Worm (Caenorhabditis elegans) whole organism, L4 larva: ENCODE results near the gene M03A1.8.

Experiments used
- F10B5.3 ChIP-seq: sonication (generic microtip); optimal IDR thresholded peaks from 2 replicates; lab custom pipeline; 2016; ENCODE audit warnings: mild to moderate bottlenecking, missing genetic modification characterization, missing compliant biosample characterization
- F26F4.8 ChIP-seq: fragments of 200-800 bp; sonication (Bioruptor generic); conservative IDR thresholded peaks from 2 replicates; pipeline ENCODE4 v1.3.6; 2022; ENCODE audit warnings: missing genetic modification characterization, missing compliant biosample characterization
- F37D6.2 ChIP-seq: sonication (generic microtip); optimal IDR thresholded peaks from 2 replicates; lab custom pipeline; 2016; ENCODE audit warnings: mild to moderate bottlenecking, missing genetic modification characterization, missing compliant biosample characterization
- F49E8.2 ChIP-seq: sonication (generic microtip); optimal IDR thresholded peaks from 2 replicates; lab custom pipeline; 2016; ENCODE audit warnings: missing compliant biosample characterization, mild to moderate bottlenecking, missing genetic modification characterization, borderline replicate concordance
- Y105C5A.15 ChIP-seq: fragments of 200-800 bp; sonication (Bioruptor generic); IDR thresholded peaks from 2 replicates; pipeline ENCODE4 v1.3.6; 2022; ENCODE audit warnings: missing genetic modification characterization, missing compliant biosample characterization
- ZK337.2 ChIP-seq: fragments of 200-800 bp; sonication (Bioruptor generic); IDR thresholded peaks from 2 replicates; pipeline ENCODE4 v1.3.6; 2022; ENCODE audit warnings: missing genetic modification reagents, missing genetic modification characterization, missing compliant biosample characterization
- ZK546.5 ChIP-seq, 2 experiments: sonication (generic microtip); optimal IDR thresholded peaks; 2 replicates each; lab custom pipeline; 2017; ENCODE audit warnings: missing biosample characterization in 2 of 2, missing genetic modification characterization in 2 of 2
- aha-1 ChIP-seq: fragments of 150-350 bp; peaks from one replicate; lab custom pipeline; 2014; ENCODE audit warnings: missing biosample characterization, missing genetic modification characterization
- arid-1 ChIP-seq: fragments of 200-800 bp; sonication (Bioruptor generic); conservative IDR thresholded peaks from 2 replicates; pipeline ENCODE4 v1.3.6; 2022; ENCODE audit warnings: missing genetic modification reagents, missing genetic modification characterization, missing compliant biosample characterization
- ceh-20 ChIP-seq: fragments of 200-800 bp; sonication (Bioruptor generic); IDR thresholded peaks from 2 replicates; pipeline ENCODE4 v1.3.6; 2022; ENCODE audit warnings: missing genetic modification reagents, missing genetic modification characterization, missing compliant biosample characterization
- ceh-32 ChIP-seq: sonication (generic microtip); optimal IDR thresholded peaks from 2 replicates; lab custom pipeline; 2016; ENCODE audit warnings: mild to moderate bottlenecking, missing genetic modification characterization, missing compliant biosample characterization; ENCODE audit not compliant: poor library complexity
- ceh-44 ChIP-seq: fragments of 200-800 bp; sonication (Bioruptor generic); IDR thresholded peaks from 2 replicates; pipeline ENCODE4 v1.3.6; 2022; ENCODE audit warnings: missing genetic modification reagents, missing genetic modification characterization, missing compliant biosample characterization
- ceh-62 ChIP-seq: sonication (generic microtip); optimal IDR thresholded peaks from 2 replicates; lab custom pipeline; 2017; ENCODE audit warnings: missing biosample characterization, missing genetic modification characterization
- ces-1 ChIP-seq: fragments of 150-350 bp; sonication (generic microtip); optimal IDR thresholded peaks from 4 replicates; lab custom pipeline; 2014; ENCODE audit warnings: missing biosample characterization, missing genetic modification reagents, missing genetic modification characterization
- cey-2 ChIP-seq: sonication (generic microtip); optimal IDR thresholded peaks from 3 replicates; lab custom pipeline; 2017; ENCODE audit warnings: missing genetic modification characterization, mild to moderate bottlenecking, missing compliant biosample characterization, antibody characterized with exemption, borderline replicate concordance; ENCODE audit not compliant: insufficient read depth
- ctbp-1 ChIP-seq: fragments of 200-800 bp; sonication (Bioruptor generic); IDR thresholded peaks from 2 replicates; pipeline ENCODE4 v1.3.6; 2022; ENCODE audit warnings: missing genetic modification reagents, missing genetic modification characterization, missing compliant biosample characterization
- daf-16 ChIP-seq, 3 experiments: sonication (generic microtip); optimal IDR thresholded peaks; 2 replicates each; lab custom pipeline; 2016 to 2017; ENCODE audit warnings: missing genetic modification characterization in 3 of 3, missing genetic modification reagents in 3 of 3, mild to moderate bottlenecking in 2 of 3, missing compliant biosample characterization in 2 of 3, missing biosample characterization in 1 of 3, moderate library complexity in 1 of 3
- dmd-6 ChIP-seq: fragments of 200-800 bp; sonication (Bioruptor generic); IDR thresholded peaks from 2 replicates; pipeline ENCODE4 v1.3.6; 2022; ENCODE audit warnings: missing genetic modification reagents, missing genetic modification characterization, missing compliant biosample characterization
- dmd-9 ChIP-seq: fragments of 200-800 bp; sonication (Bioruptor generic); IDR thresholded peaks from 2 replicates; pipeline ENCODE4 v1.3.6; 2022; ENCODE audit warnings: missing genetic modification reagents, missing genetic modification characterization, missing compliant biosample characterization
- dve-1 ChIP-seq: sonication (generic microtip); optimal IDR thresholded peaks from 2 replicates; lab custom pipeline; 2017; ENCODE audit warnings: antibody characterized with exemption, mild to moderate bottlenecking, missing genetic modification characterization, missing compliant biosample characterization; ENCODE audit not compliant: insufficient read depth
- fos-1 ChIP-seq: fragments of 150-350 bp; optimal IDR thresholded peaks from 2 replicates; lab custom pipeline; 2014; ENCODE audit warnings: missing biosample characterization, missing genetic modification characterization
- gei-8 ChIP-seq: fragments of 200-800 bp; sonication (Bioruptor generic); optimal IDR thresholded peaks from 2 replicates; lab custom pipeline; 2018; ENCODE audit warnings: mild to moderate bottlenecking, missing genetic modification characterization, missing compliant biosample characterization
- hlh-11 ChIP-seq: fragments of 200-800 bp; sonication (Bioruptor generic); optimal IDR thresholded peaks from 2 replicates; lab custom pipeline; 2018; ENCODE audit warnings: mild to moderate bottlenecking, missing genetic modification characterization, missing compliant biosample characterization
- lim-7 ChIP-seq: fragments of 200-800 bp; sonication (Bioruptor generic); IDR thresholded peaks from 2 replicates; pipeline ENCODE4 v1.3.6; 2022; ENCODE audit warnings: missing genetic modification characterization, missing compliant biosample characterization
- lin-15B ChIP-seq: fragments of 150-350 bp; sonication (generic microtip); optimal IDR thresholded peaks from 3 replicates; lab custom pipeline; 2014; ENCODE audit warnings: missing biosample characterization, missing genetic modification characterization
- lin-39 ChIP-seq: fragments of 150-350 bp; optimal IDR thresholded peaks from 2 replicates; lab custom pipeline; 2014; ENCODE audit warnings: missing biosample characterization, missing genetic modification reagents, missing genetic modification characterization
- lsy-2 ChIP-seq, 2 experiments: fragments of 150-350 bp in 1 of 2; sonication (generic microtip) in 1 of 2; optimal IDR thresholded peaks; 2 replicates each; lab custom pipeline; 2014 to 2017; ENCODE audit warnings: missing biosample characterization in 2 of 2, missing genetic modification characterization in 2 of 2
- mdt-29 ChIP-seq: fragments of 200-800 bp; sonication (Bioruptor generic); IDR thresholded peaks from 2 replicates; pipeline ENCODE4 v1.3.6; 2022; ENCODE audit warnings: missing genetic modification reagents, missing genetic modification characterization, missing compliant biosample characterization
- mep-1 ChIP-seq: fragments of 150-350 bp; sonication (generic microtip); optimal IDR thresholded peaks from 3 replicates; lab custom pipeline; 2014; ENCODE audit warnings: missing biosample characterization, missing genetic modification characterization
- mes-2 ChIP-seq: sonication (generic microtip); optimal IDR thresholded peaks from 2 replicates; lab custom pipeline; 2016; ENCODE audit warnings: missing genotype, mild to moderate bottlenecking, missing genetic modification characterization, missing compliant biosample characterization; ENCODE audit not compliant: poor library complexity, severe bottlenecking
- mxl-2 ChIP-seq: fragments of 200-800 bp; sonication (Bioruptor generic); conservative IDR thresholded peaks from 2 replicates; pipeline ENCODE4 v1.3.6; 2022; ENCODE audit warnings: missing genetic modification reagents, missing genetic modification characterization, missing compliant biosample characterization
- nhr-111 ChIP-seq: fragments of 200-800 bp; sonication (Bioruptor generic); optimal IDR thresholded peaks from 2 replicates; lab custom pipeline; 2018; ENCODE audit warnings: mild to moderate bottlenecking, missing genetic modification characterization, missing compliant biosample characterization
- nhr-237 ChIP-seq: sonication (generic microtip); optimal IDR thresholded peaks from 2 replicates; lab custom pipeline; 2017; ENCODE audit warnings: missing biosample characterization, missing genetic modification characterization
- nhr-48 ChIP-seq: sonication (generic microtip); optimal IDR thresholded peaks from 2 replicates; lab custom pipeline; 2016; ENCODE audit warnings: mild to moderate bottlenecking, missing genetic modification characterization, missing compliant biosample characterization
- nhr-6 ChIP-seq: fragments of 150-350 bp; optimal IDR thresholded peaks from 2 replicates; lab custom pipeline; 2014; ENCODE audit warnings: missing biosample characterization, missing genetic modification characterization
- nhr-77 ChIP-seq: fragments of 150-350 bp; optimal IDR thresholded peaks from 2 replicates; lab custom pipeline; 2014; ENCODE audit warnings: missing biosample characterization, missing genetic modification characterization
- pha-4 ChIP-seq, 2 experiments: fragments of 150-350 bp in 1 of 2; fragments of 200-800 bp in 1 of 2; sonication (Bioruptor generic) in 1 of 2; IDR thresholded peaks in 1 of 2; optimal IDR thresholded peaks in 1 of 2; 2 replicates each; pipeline versions ENCODE4 v1.3.6 to Lab custom; 2014 to 2022; ENCODE audit warnings: missing genetic modification characterization in 2 of 2, missing genetic modification reagents in 2 of 2, missing biosample characterization in 1 of 2, missing compliant biosample characterization in 1 of 2
- php-3 ChIP-seq: fragments of 200-800 bp; sonication (Bioruptor generic); IDR thresholded peaks from 2 replicates; pipeline ENCODE4 v1.3.6; 2022; ENCODE audit warnings: missing genetic modification reagents, missing genetic modification characterization, missing compliant biosample characterization
- pqm-1 ChIP-seq: sonication (generic microtip); optimal IDR thresholded peaks from 2 replicates; lab custom pipeline; 2017; ENCODE audit warnings: missing biosample characterization, missing genetic modification characterization
- spr-3 ChIP-seq: fragments of 200-800 bp; sonication (Bioruptor generic); optimal IDR thresholded peaks from 2 replicates; lab custom pipeline; 2018; ENCODE audit warnings: mild to moderate bottlenecking, missing genetic modification characterization, missing compliant biosample characterization
- tag-97 ChIP-seq: fragments of 200-800 bp; sonication (Bioruptor generic); IDR thresholded peaks from 2 replicates; pipeline ENCODE4 v1.3.6; 2022; ENCODE audit warnings: missing genetic modification characterization, missing compliant biosample characterization
- tra-1 ChIP-seq: fragments of 200-800 bp; sonication (Bioruptor generic); IDR thresholded peaks from 2 replicates; pipeline ENCODE4 v1.3.6; 2022; ENCODE audit warnings: missing genetic modification reagents, missing genetic modification characterization, missing compliant biosample characterization
- unc-130 ChIP-seq: sonication (generic microtip); optimal IDR thresholded peaks from 2 replicates; lab custom pipeline; 2016; ENCODE audit warnings: missing genetic modification reagents, missing genetic modification characterization, missing compliant biosample characterization
- unc-62 ChIP-seq, 3 experiments: fragments of 150-350 bp in 1 of 3; sonication (generic microtip); optimal IDR thresholded peaks in 2 of 3; peaks in 1 of 3; 1 replicate in 1 of 3; 2 replicates in 2 of 3; lab custom pipeline; 2014 to 2017; ENCODE audit warnings: missing biosample characterization in 3 of 3, missing genetic modification characterization in 3 of 3, missing genetic modification reagents in 3 of 3, missing genotype in 1 of 3
- zag-1 ChIP-seq: fragments of 150-350 bp; optimal IDR thresholded peaks from 2 replicates; lab custom pipeline; 2014; ENCODE audit warnings: missing biosample characterization, missing genetic modification characterization
- ztf-7 ChIP-seq: fragments of 150-350 bp; optimal IDR thresholded peaks from 2 replicates; lab custom pipeline; 2014; ENCODE audit warnings: missing biosample characterization, missing genetic modification characterization

The M03A1.8 gene

ce11 chrII:4603035-4603434 is 42.9 kb downstream of the M03A1.8 start, which contains the start of gene F35D11.4 (continued):
- TF ChIP-seq nhr-48 (tag; lab: Kevin White, UChicago) (no peak), daf-16 (GFP tag; optimal IDR thresholded peaks at IDR 0.05; lab: Kevin White, UChicago) (peak in 1 of 2 experiments; percentile 21), daf-16 (tag; optimal IDR thresholded peaks at IDR 0.05; lab: Kevin White, UChicago) (peak; percentile 65), ceh-44 (GFP tag; lab: Robert Waterston, UW) (peak; percentile 33; the same call in 1 of the 2 replicates), tag-97 (GFP tag; lab: Robert Waterston, UW) (0 out of 2 replicates have a peak, but pooled peaks have one; percentile 55), mes-2 (peak; percentile 99), dmd-9 (GFP tag; lab: Robert Waterston, UW) (peak; percentile 77), mxl-2 (GFP tag; lab: Robert Waterston, UW) (0 out of 2 replicates have a peak, but pooled peaks have one; percentile 19), zag-1 (tag; lab: Kevin White, UChicago) (no peak)

- TF ChIP-seq mdt-29: no peak
- TF ChIP-seq mep-1 (tag; lab: Kevin White, UChicago): peak; percentile 38
- TF ChIP-seq lim-7 (GFP tag; lab: Robert Waterston, UW): no peak
- peak; percentile 4 for TF ChIP-seq nhr-48 (tag; lab: Kevin White, UChicago)
- peak in 1 of 2 experiments; percentile 61 for TF ChIP-seq unc-62 (GFP tag; optimal IDR thresholded peaks at IDR 0.05 in 1 of 2; lab: Kevin White, UChicago)
- no peak for TF ChIP-seq unc-62 (tag; optimal IDR thresholded peaks at IDR 0.05; lab: Kevin White, UChicago)
- peak; percentile 64 for TF ChIP-seq hlh-11 (tag; lab: Kevin White, UChicago)
- TF ChIP-seq ZK546.5 (tag; optimal IDR thresholded peaks at IDR 0.05; lab: Kevin White, UChicago): no peak
- no peak for TF ChIP-seq ztf-7
- TF ChIP-seq spr-3 (GFP tag; lab: Kevin White, UChicago): no peak
- TF ChIP-seq F26F4.8 (GFP tag; lab: Robert Waterston, UW): no peak
- no peak for TF ChIP-seq cey-2 (tag; lab: Kevin White, UChicago)
- TF ChIP-seq ctbp-1 (GFP tag; lab: Robert Waterston, UW): no peak
- no peak for TF ChIP-seq aha-1 (tag; lab: Kevin White, UChicago)
- 0 out of 2 replicates have a peak, but pooled peaks have one; percentile 43 for TF ChIP-seq php-3 (GFP tag; lab: Robert Waterston, UW)
- TF ChIP-seq dve-1: peak; percentile 83
- TF ChIP-seq pha-4 (GFP tag; IDR thresholded peaks at IDR 0.05; lab: Robert Waterston, UW): peak; percentile 32; the same call in 1 of the 2 replicates
- TF ChIP-seq pha-4 (tag; optimal IDR thresholded peaks at IDR 0.05; lab: Kevin White, UChicago): no peak
- TF ChIP-seq ces-1 (GFP tag; lab: Kevin White, UChicago): no peak
- no peak for TF ChIP-seq nhr-111 (GFP tag; lab: Kevin White, UChicago)
- peak; percentile 83 for TF ChIP-seq nhr-77 (tag; lab: Kevin White, UChicago)
- TF ChIP-seq lin-15B: no peak
- peak; percentile 7 for TF ChIP-seq nhr-6
- TF ChIP-seq lsy-2 (tag; optimal IDR thresholded peaks at IDR 0.05; lab: Kevin White, UChicago): peak in 1 of 2 experiments; percentile 46
- TF ChIP-seq ceh-44 (GFP tag; lab: Robert Waterston, UW): no peak
- peak; percentile 55 for TF ChIP-seq pqm-1 (tag; lab: Kevin White, UChicago)
- peak; percentile 72 for TF ChIP-seq dmd-6 (GFP tag; lab: Robert Waterston, UW)
- no peak for TF ChIP-seq unc-130 (GFP tag; lab: Kevin White, UChicago)
- TF ChIP-seq tra-1: no peak
- no peak for TF ChIP-seq F49E8.2 (tag; lab: Kevin White, UChicago)
- TF ChIP-seq ceh-20 (GFP tag; lab: Robert Waterston, UW): no peak
- TF ChIP-seq ceh-62 (tag; lab: Kevin White, UChicago): no peak
- TF ChIP-seq daf-16 (GFP tag; optimal IDR thresholded peaks at IDR 0.05; lab: Kevin White, UChicago): no peak
- peak; percentile 95 for TF ChIP-seq daf-16 (tag; optimal IDR thresholded peaks at IDR 0.05; lab: Kevin White, UChicago)
- TF ChIP-seq arid-1 (GFP tag; lab: Robert Waterston, UW): no peak
- TF ChIP-seq F37D6.2 (tag; lab: Kevin White, UChicago): no peak
- TF ChIP-seq nhr-237 (tag; lab: Kevin White, UChicago): no peak
- TF ChIP-seq ZK337.2 (GFP tag; lab: Robert Waterston, UW): no peak
- no peak for TF ChIP-seq Y105C5A.15 (GFP tag; lab: Robert Waterston, UW)
- TF ChIP-seq mes-2: peak; percentile 20
- no peak for TF ChIP-seq fos-1
- TF ChIP-seq gei-8: no peak
- TF ChIP-seq F10B5.3: no peak
- no peak for TF ChIP-seq ceh-32 (tag; lab: Kevin White, UChicago)
- TF ChIP-seq lin-39 (tag; lab: Kevin White, UChicago): no peak
These were observed 44.0 kb downstream of the M03A1.8 start for ce11 chrII:4604149-4604548.
